Worm (Caenorhabditis elegans): ENCODE results near the gene decr-1.2.

The decr-1.2 gene

DNA sequence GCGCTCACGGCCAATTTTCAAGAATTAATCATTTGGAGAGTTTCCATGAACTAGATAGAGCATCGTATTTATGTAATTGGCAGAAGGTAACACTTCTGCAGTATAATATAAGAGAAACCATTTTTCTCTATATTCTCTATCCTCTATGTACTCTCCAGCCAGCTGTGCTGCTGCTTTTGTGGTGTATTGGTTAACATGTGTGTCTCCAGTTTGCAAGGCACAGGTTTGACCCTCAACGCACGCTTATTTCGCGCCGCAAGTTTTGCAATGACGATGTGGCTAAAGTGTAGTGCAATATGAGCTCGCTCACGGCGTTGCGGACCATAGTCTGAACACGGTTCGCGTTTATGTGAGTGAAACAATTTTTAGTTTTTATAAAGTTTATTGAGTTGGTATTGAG is 1.6 kb downstream of the decr-1.2 start:
- TF ChIP-seq hmg-4 (GFP tag; optimal IDR thresholded peaks at IDR 0.05) (peak; percentile 93), ceh-36 (tag; optimal IDR thresholded peaks at IDR 0.05) (peak; percentile 90), ama-1 (optimal IDR thresholded peaks at IDR 0.05) (no peak), scrt-1 (GFP tag; IDR thresholded peaks at IDR 0.05) (peak; percentile 92), flt-1 (GFP tag; IDR thresholded peaks at IDR 0.05) (peak; percentile 92), tra-4 (tag; optimal IDR thresholded peaks at IDR 0.05) (peak; percentile 70), ceh-13 (GFP tag; optimal IDR thresholded peaks at IDR 0.05) (peak; percentile 76), tbx-37 (GFP tag; conservative IDR thresholded peaks at IDR 0.05) (peak; percentile 82), sea-1 (GFP tag; conservative IDR thresholded peaks at IDR 0.05) (peak; percentile 85), tbx-11 (GFP tag; IDR thresholded peaks at IDR 0.05) (peak; percentile 91), F13C5.2 (tag; optimal IDR thresholded peaks at IDR 0.05) (peak; percentile 86), B0310.2 (tag; optimal IDR thresholded peaks at IDR 0.05) (peak; percentile 81), ets-7 (tag; optimal IDR thresholded peaks at IDR 0.05) (peak; percentile 74), hmbx-1 (tag; optimal IDR thresholded peaks at IDR 0.05) (peak; percentile 77), hnd-1 (tag; optimal IDR thresholded peaks at IDR 0.05) (peak; percentile 74), aly-1 (tag; optimal IDR thresholded peaks at IDR 0.05) (peak; percentile 84), pes-1 (GFP tag; IDR thresholded peaks at IDR 0.05) (peak; percentile 90)

DNA sequence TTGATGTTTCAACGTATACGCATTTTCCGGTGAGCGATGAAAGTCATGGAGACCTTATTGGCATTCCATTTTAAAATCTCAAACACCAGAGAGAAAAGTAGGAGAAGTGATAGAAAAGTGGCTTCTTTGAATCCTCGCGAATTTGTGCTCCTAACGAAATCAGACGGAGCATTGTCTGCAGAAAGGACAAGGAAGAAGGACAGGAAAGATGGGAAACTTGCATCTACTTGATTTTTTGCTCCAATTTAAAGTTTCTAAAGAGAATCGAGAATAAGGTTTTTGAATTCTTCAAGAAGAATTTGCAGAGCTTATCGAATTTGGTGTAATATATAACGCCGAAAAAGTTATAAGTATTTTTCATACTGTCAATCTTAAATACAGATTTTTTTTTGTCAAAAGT is 5.7 kb downstream of the decr-1.2 start:
- TF ChIP-seq hnd-1 (tag; optimal IDR thresholded peaks at IDR 0.05), result no peak
- no peak for TF ChIP-seq sea-1 (GFP tag; conservative IDR thresholded peaks at IDR 0.05)
- no peak for TF ChIP-seq aly-1 (tag; optimal IDR thresholded peaks at IDR 0.05)
- no peak for TF ChIP-seq flt-1 (GFP tag; IDR thresholded peaks at IDR 0.05)
- no peak for TF ChIP-seq pes-1 (GFP tag; IDR thresholded peaks at IDR 0.05)
- no peak for TF ChIP-seq ceh-36 (tag; optimal IDR thresholded peaks at IDR 0.05)
- no peak for TF ChIP-seq hmg-4 (GFP tag; optimal IDR thresholded peaks at IDR 0.05)
- TF ChIP-seq B0310.2 (tag; optimal IDR thresholded peaks at IDR 0.05), result no peak
- TF ChIP-seq scrt-1 (GFP tag; IDR thresholded peaks at IDR 0.05), result no peak
- TF ChIP-seq hmbx-1 (tag; optimal IDR thresholded peaks at IDR 0.05), result no peak
- TF ChIP-seq tra-4 (tag; optimal IDR thresholded peaks at IDR 0.05), result no peak
- no peak for TF ChIP-seq F13C5.2 (tag; optimal IDR thresholded peaks at IDR 0.05)
- TF ChIP-seq tbx-11 (GFP tag; IDR thresholded peaks at IDR 0.05), result no peak
- no peak for TF ChIP-seq ceh-13 (GFP tag; optimal IDR thresholded peaks at IDR 0.05)

DNA sequence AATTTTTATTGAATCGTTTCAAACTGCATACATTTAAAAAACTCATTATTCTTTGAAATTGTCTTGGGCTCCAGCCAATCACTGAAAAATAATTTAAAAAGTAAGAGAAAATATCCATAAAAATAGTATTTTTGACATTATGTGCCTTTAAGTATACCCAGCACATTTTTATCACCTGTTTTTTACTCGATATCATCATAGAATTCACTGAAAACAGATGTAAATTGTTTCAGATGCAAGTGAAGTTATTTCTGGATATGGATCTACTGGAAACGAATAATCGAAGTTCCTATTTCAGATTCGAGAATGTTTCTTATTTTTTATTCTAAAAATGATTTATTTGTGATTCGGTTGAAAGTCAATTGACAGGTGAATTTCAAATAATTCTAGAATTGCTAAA is 9.2 kb downstream of the decr-1.2 start:
- no peak for TF ChIP-seq B0310.2 (tag; optimal IDR thresholded peaks at IDR 0.05)
- TF ChIP-seq flt-1 (GFP tag; IDR thresholded peaks at IDR 0.05), result no peak
- TF ChIP-seq tra-4 (tag; optimal IDR thresholded peaks at IDR 0.05), result no peak
- TF ChIP-seq scrt-1 (GFP tag; IDR thresholded peaks at IDR 0.05), result no peak
- no peak for TF ChIP-seq ets-7 (tag; optimal IDR thresholded peaks at IDR 0.05)
- TF ChIP-seq hmg-4 (GFP tag; optimal IDR thresholded peaks at IDR 0.05), result no peak
- TF ChIP-seq tbx-37 (GFP tag; conservative IDR thresholded peaks at IDR 0.05), result no peak
- no peak for TF ChIP-seq tbx-11 (GFP tag; IDR thresholded peaks at IDR 0.05)
- TF ChIP-seq aly-1 (tag; optimal IDR thresholded peaks at IDR 0.05), result no peak
- no peak for TF ChIP-seq pes-1 (GFP tag; IDR thresholded peaks at IDR 0.05)
- TF ChIP-seq F13C5.2 (tag; optimal IDR thresholded peaks at IDR 0.05), result no peak
- no peak for TF ChIP-seq ceh-13 (GFP tag; optimal IDR thresholded peaks at IDR 0.05)
- TF ChIP-seq sea-1 (GFP tag; conservative IDR thresholded peaks at IDR 0.05), result no peak
- TF ChIP-seq hnd-1 (tag; optimal IDR thresholded peaks at IDR 0.05), result no peak
- TF ChIP-seq hmbx-1 (tag; optimal IDR thresholded peaks at IDR 0.05), result no peak
- no peak for TF ChIP-seq ceh-36 (tag; optimal IDR thresholded peaks at IDR 0.05)

DNA sequence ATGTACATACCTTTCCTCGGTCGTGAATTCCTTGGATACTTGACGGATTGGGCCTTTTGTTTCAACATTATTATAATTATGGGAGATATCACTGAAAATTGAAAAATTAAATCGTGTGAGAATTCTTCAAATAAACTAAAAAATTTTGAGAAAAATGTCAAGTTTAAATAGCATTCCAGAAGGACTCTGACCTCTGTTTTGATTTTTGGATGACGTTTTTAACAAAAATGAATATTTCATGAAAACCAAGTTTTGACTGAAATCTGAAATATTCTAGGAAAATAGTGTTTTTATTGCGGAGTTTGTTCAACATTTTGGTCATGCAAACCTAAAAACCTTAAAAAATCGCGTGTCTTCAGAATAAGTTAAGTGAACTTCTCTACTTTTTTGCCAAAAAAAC is 10.8 kb downstream of the decr-1.2 start, which contains the start of gene glb-27:
Gene glb-27 (minus strand): TSS at position 101 of the 400 bp plus-strand sequence.
- no peak for TF ChIP-seq ama-1 (optimal IDR thresholded peaks at IDR 0.05)
- TF ChIP-seq B0310.2 (tag; optimal IDR thresholded peaks at IDR 0.05), result no peak
- no peak for TF ChIP-seq scrt-1 (GFP tag; IDR thresholded peaks at IDR 0.05)
- TF ChIP-seq pes-1 (GFP tag; IDR thresholded peaks at IDR 0.05), result no peak
- no peak for TF ChIP-seq tra-4 (tag; optimal IDR thresholded peaks at IDR 0.05)
- no peak for TF ChIP-seq hmg-4 (GFP tag; optimal IDR thresholded peaks at IDR 0.05)
- TF ChIP-seq tbx-11 (GFP tag; IDR thresholded peaks at IDR 0.05), result no peak
- TF ChIP-seq sea-1 (GFP tag; conservative IDR thresholded peaks at IDR 0.05), result no peak
- TF ChIP-seq F13C5.2 (tag; optimal IDR thresholded peaks at IDR 0.05), result no peak
- no peak for TF ChIP-seq hnd-1 (tag; optimal IDR thresholded peaks at IDR 0.05)
- TF ChIP-seq tbx-37 (GFP tag; conservative IDR thresholded peaks at IDR 0.05), result no peak
- TF ChIP-seq ceh-36 (tag; optimal IDR thresholded peaks at IDR 0.05), result no peak
- no peak for TF ChIP-seq ets-7 (tag; optimal IDR thresholded peaks at IDR 0.05)
- TF ChIP-seq ceh-13 (GFP tag; optimal IDR thresholded peaks at IDR 0.05), result no peak
- TF ChIP-seq flt-1 (GFP tag; IDR thresholded peaks at IDR 0.05), result no peak
- no peak for TF ChIP-seq aly-1 (tag; optimal IDR thresholded peaks at IDR 0.05)

DNA sequence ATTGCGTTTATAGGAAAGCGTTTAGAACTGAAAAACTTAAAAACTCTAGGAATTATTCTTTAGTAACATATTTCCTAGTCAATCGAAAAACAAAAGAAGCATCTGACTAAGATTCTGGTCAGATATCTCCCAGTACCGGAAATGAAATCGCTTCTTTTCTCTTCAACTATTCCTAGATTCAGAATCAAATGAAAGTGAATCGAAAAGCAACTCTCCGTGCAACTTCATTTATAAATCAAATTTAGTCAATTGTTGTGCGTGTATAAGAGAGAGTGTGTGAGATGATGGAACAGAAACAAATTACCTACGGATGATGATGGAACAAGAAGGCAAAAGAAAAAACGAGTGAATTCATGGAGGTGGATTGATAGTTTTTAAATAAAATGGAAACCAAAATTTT is 13.8 kb downstream of the decr-1.2 start:
- TF ChIP-seq scrt-1 (GFP tag; IDR thresholded peaks at IDR 0.05) (no peak), pes-1 (GFP tag; IDR thresholded peaks at IDR 0.05) (no peak), tbx-11 (GFP tag; IDR thresholded peaks at IDR 0.05) (no peak), ama-1 (optimal IDR thresholded peaks at IDR 0.05) (no peak), hmg-4 (GFP tag; optimal IDR thresholded peaks at IDR 0.05) (no peak), hmbx-1 (tag; optimal IDR thresholded peaks at IDR 0.05) (no peak), tra-4 (tag; optimal IDR thresholded peaks at IDR 0.05) (no peak), aly-1 (tag; optimal IDR thresholded peaks at IDR 0.05) (no peak), ets-7 (tag; optimal IDR thresholded peaks at IDR 0.05) (no peak), B0310.2 (tag; optimal IDR thresholded peaks at IDR 0.05) (no peak), sea-1 (GFP tag; conservative IDR thresholded peaks at IDR 0.05) (no peak), tbx-37 (GFP tag; conservative IDR thresholded peaks at IDR 0.05) (no peak), ceh-13 (GFP tag; optimal IDR thresholded peaks at IDR 0.05) (no peak), F13C5.2 (tag; optimal IDR thresholded peaks at IDR 0.05) (no peak), ceh-36 (tag; optimal IDR thresholded peaks at IDR 0.05) (no peak), hnd-1 (tag; optimal IDR thresholded peaks at IDR 0.05) (no peak), flt-1 (GFP tag; IDR thresholded peaks at IDR 0.05) (no peak)

DNA sequence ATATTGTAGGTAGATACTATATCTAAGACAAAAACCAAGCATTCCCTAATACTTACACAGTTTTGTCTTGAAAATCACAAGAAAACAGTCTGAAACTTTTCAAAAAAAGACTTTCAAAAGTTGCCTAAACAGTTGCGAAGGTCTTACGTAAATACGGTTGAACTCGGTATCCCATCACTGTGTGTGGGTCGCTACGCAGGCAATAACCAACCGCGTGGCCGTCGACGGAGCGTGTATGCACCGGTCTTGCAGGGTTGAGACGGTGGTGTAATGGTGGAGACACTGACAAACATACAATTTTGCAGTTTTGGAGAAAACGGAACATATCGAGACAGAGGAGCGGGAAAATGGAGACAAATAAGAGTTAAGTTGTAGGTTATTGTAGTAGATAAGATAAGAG is 15.8 kb downstream of the decr-1.2 start, which contains the start of gene iff-2:
Gene iff-2 (minus strand): TSS at position 141 of the 400 bp plus-strand sequence.
- TF ChIP-seq B0310.2 (tag; optimal IDR thresholded peaks at IDR 0.05) (no peak), hmbx-1 (tag; optimal IDR thresholded peaks at IDR 0.05) (no peak), flt-1 (GFP tag; IDR thresholded peaks at IDR 0.05) (peak; percentile 57; the same call in 1 of the 2 replicates), hnd-1 (tag; optimal IDR thresholded peaks at IDR 0.05) (no peak), scrt-1 (GFP tag; IDR thresholded peaks at IDR 0.05) (0 out of 2 replicates have a peak, but pooled peaks have one; percentile 55), ceh-13 (GFP tag; optimal IDR thresholded peaks at IDR 0.05) (no peak), ama-1 (optimal IDR thresholded peaks at IDR 0.05) (no peak), ets-7 (tag; optimal IDR thresholded peaks at IDR 0.05) (peak; percentile 8), tbx-11 (GFP tag; IDR thresholded peaks at IDR 0.05) (no peak), aly-1 (tag; optimal IDR thresholded peaks at IDR 0.05) (peak; percentile 69), pes-1 (GFP tag; IDR thresholded peaks at IDR 0.05) (no peak), F13C5.2 (tag; optimal IDR thresholded peaks at IDR 0.05) (peak; percentile 95), tra-4 (tag; optimal IDR thresholded peaks at IDR 0.05) (peak; percentile 50), tbx-37 (GFP tag; conservative IDR thresholded peaks at IDR 0.05) (peak; percentile 35), sea-1 (GFP tag; conservative IDR thresholded peaks at IDR 0.05) (peak; percentile 70), ceh-36 (tag; optimal IDR thresholded peaks at IDR 0.05) (peak; percentile 9), hmg-4 (GFP tag; optimal IDR thresholded peaks at IDR 0.05) (peak; percentile 84)
